Worm (Caenorhabditis elegans) whole organism, L4 larva: ENCODE measurements around the gene nas-22.

Source experiments
- D1046.2 ChIP-seq: fragments of 200-800 bp; sonication (Bioruptor generic); IDR thresholded peaks from 2 replicates; pipeline ENCODE4 v1.3.6; 2022; ENCODE audit warnings: missing genetic modification characterization, missing compliant biosample characterization
- F44E2.7 ChIP-seq: fragments of 200-800 bp; sonication (Bioruptor generic); IDR thresholded peaks from 2 replicates; pipeline ENCODE4 v2.1.2; 2022; ENCODE audit warnings: missing genetic modification characterization, missing compliant biosample characterization
- T20F7.1 ChIP-seq: fragments of 200-800 bp; sonication (Bioruptor generic); optimal IDR thresholded peaks from 2 replicates; lab custom pipeline; 2018; ENCODE audit warnings: mild to moderate bottlenecking, missing genetic modification characterization, missing compliant biosample characterization
- T26A8.4 ChIP-seq: fragments of 200-800 bp; sonication (Bioruptor generic); IDR thresholded peaks from 2 replicates; pipeline ENCODE4 v1.3.6; 2022; ENCODE audit warnings: missing genetic modification characterization, missing compliant biosample characterization
- Y105C5A.15 ChIP-seq: fragments of 200-800 bp; sonication (Bioruptor generic); IDR thresholded peaks from 2 replicates; pipeline ENCODE4 v1.3.6; 2022; ENCODE audit warnings: missing genetic modification characterization, missing compliant biosample characterization
- Y5F2A.4 ChIP-seq: fragments of 200-800 bp; sonication (Bioruptor generic); optimal IDR thresholded peaks from 2 replicates; lab custom pipeline; 2018; ENCODE audit warnings: mild to moderate bottlenecking, missing genetic modification characterization, missing compliant biosample characterization
- Y75B8A.6 ChIP-seq: fragments of 200-800 bp; sonication (Bioruptor generic); IDR thresholded peaks from 2 replicates; pipeline ENCODE4 v1.3.6; 2022; ENCODE audit warnings: missing genetic modification reagents, missing genetic modification characterization, missing compliant biosample characterization
- ZK337.2 ChIP-seq: fragments of 200-800 bp; sonication (Bioruptor generic); IDR thresholded peaks from 2 replicates; pipeline ENCODE4 v1.3.6; 2022; ENCODE audit warnings: missing genetic modification reagents, missing genetic modification characterization, missing compliant biosample characterization
- aly-2 ChIP-seq: sonication (generic microtip); optimal IDR thresholded peaks from 2 replicates; lab custom pipeline; 2018; ENCODE audit warnings: missing biosample characterization, missing genetic modification characterization
- ama-1 ChIP-seq: fragments of 150-350 bp; optimal IDR thresholded peaks from 2 replicates; lab custom pipeline; 2014; ENCODE audit warnings: inconsistent platforms, mixed read lengths
- ceh-20 ChIP-seq: fragments of 200-800 bp; sonication (Bioruptor generic); IDR thresholded peaks from 2 replicates; pipeline ENCODE4 v1.3.6; 2022; ENCODE audit warnings: missing genetic modification reagents, missing genetic modification characterization, missing compliant biosample characterization
- ceh-28 ChIP-seq: fragments of 150-350 bp; optimal IDR thresholded peaks from 2 replicates; lab custom pipeline; 2014; ENCODE audit warnings: missing biosample characterization, missing genetic modification reagents, missing genetic modification characterization
- ceh-32 ChIP-seq: sonication (generic microtip); optimal IDR thresholded peaks from 2 replicates; lab custom pipeline; 2016; ENCODE audit warnings: mild to moderate bottlenecking, missing genetic modification characterization, missing compliant biosample characterization; ENCODE audit not compliant: poor library complexity
- ceh-82 ChIP-seq: sonication (generic microtip); optimal IDR thresholded peaks from 2 replicates; lab custom pipeline; 2017; ENCODE audit warnings: missing biosample characterization, missing genetic modification characterization
- ces-1 ChIP-seq: fragments of 150-350 bp; sonication (generic microtip); optimal IDR thresholded peaks from 4 replicates; lab custom pipeline; 2014; ENCODE audit warnings: missing biosample characterization, missing genetic modification reagents, missing genetic modification characterization
- cey-2 ChIP-seq: sonication (generic microtip); optimal IDR thresholded peaks from 3 replicates; lab custom pipeline; 2017; ENCODE audit warnings: missing genetic modification characterization, mild to moderate bottlenecking, missing compliant biosample characterization, antibody characterized with exemption, borderline replicate concordance; ENCODE audit not compliant: insufficient read depth
- daf-16 ChIP-seq, 3 experiments: sonication (generic microtip); optimal IDR thresholded peaks; 2 replicates each; lab custom pipeline; 2016 to 2017; ENCODE audit warnings: missing genetic modification characterization in 3 of 3, missing genetic modification reagents in 3 of 3, mild to moderate bottlenecking in 2 of 3, missing compliant biosample characterization in 2 of 3, missing biosample characterization in 1 of 3, moderate library complexity in 1 of 3
- daf-19 ChIP-seq: fragments of 200-800 bp; sonication (Bioruptor generic); conservative IDR thresholded peaks from 2 replicates; pipeline ENCODE4 v1.3.6; 2022; ENCODE audit warnings: missing genetic modification characterization, missing compliant biosample characterization
- dmd-8 ChIP-seq: fragments of 200-800 bp; sonication (Bioruptor generic); IDR thresholded peaks from 2 replicates; pipeline ENCODE4 v1.3.6; 2022; ENCODE audit warnings: missing genetic modification characterization, missing compliant biosample characterization
- dpl-1 ChIP-seq: fragments of 150-350 bp; optimal IDR thresholded peaks from 2 replicates; lab custom pipeline; 2014; ENCODE audit warnings: missing biosample characterization, missing genetic modification reagents, missing genetic modification characterization
- duxl-1 ChIP-seq: sonication (generic microtip); optimal IDR thresholded peaks from 2 replicates; lab custom pipeline; 2016; ENCODE audit warnings: mild to moderate bottlenecking, missing genetic modification characterization, moderate library complexity, missing compliant biosample characterization; ENCODE audit not compliant: poor library complexity
- dve-1 ChIP-seq: sonication (generic microtip); optimal IDR thresholded peaks from 2 replicates; lab custom pipeline; 2017; ENCODE audit warnings: antibody characterized with exemption, mild to moderate bottlenecking, missing genetic modification characterization, missing compliant biosample characterization; ENCODE audit not compliant: insufficient read depth
- fos-1 ChIP-seq: fragments of 150-350 bp; optimal IDR thresholded peaks from 2 replicates; lab custom pipeline; 2014; ENCODE audit warnings: missing biosample characterization, missing genetic modification characterization
- hlh-30 ChIP-seq: sonication (generic microtip); optimal IDR thresholded peaks from 2 replicates; lab custom pipeline; 2017; ENCODE audit warnings: antibody characterized with exemption, mild to moderate bottlenecking, missing genetic modification characterization, missing compliant biosample characterization; ENCODE audit not compliant: insufficient read depth
- hmg-1.1 ChIP-seq: fragments of 200-800 bp; sonication (Bioruptor generic); IDR thresholded peaks from 2 replicates; pipeline ENCODE4 v1.3.6; 2022; ENCODE audit warnings: missing genetic modification reagents, missing genetic modification characterization, missing compliant biosample characterization
- jun-1 ChIP-seq: fragments of 150-350 bp; optimal IDR thresholded peaks from 2 replicates; lab custom pipeline; 2014; ENCODE audit warnings: missing biosample characterization, missing genetic modification reagents, missing genetic modification characterization
- lim-7 ChIP-seq: fragments of 200-800 bp; sonication (Bioruptor generic); IDR thresholded peaks from 2 replicates; pipeline ENCODE4 v1.3.6; 2022; ENCODE audit warnings: missing genetic modification characterization, missing compliant biosample characterization
- lin-1 ChIP-seq: fragments of 200-800 bp; sonication (Bioruptor generic); IDR thresholded peaks from 2 replicates; pipeline ENCODE4 v1.3.6; 2022; ENCODE audit warnings: missing genetic modification reagents, missing genetic modification characterization, missing compliant biosample characterization
- lin-13 ChIP-seq: fragments of 150-350 bp; optimal IDR thresholded peaks from 2 replicates; lab custom pipeline; 2014; ENCODE audit warnings: missing biosample characterization, missing genetic modification reagents, missing genetic modification characterization
- lin-38 ChIP-seq: fragments of 200-800 bp; sonication (Bioruptor generic); IDR thresholded peaks from 2 replicates; pipeline ENCODE4 v1.3.6; 2022; ENCODE audit warnings: missing genetic modification reagents, missing genetic modification characterization, missing compliant biosample characterization
- lin-39 ChIP-seq: fragments of 150-350 bp; optimal IDR thresholded peaks from 2 replicates; lab custom pipeline; 2014; ENCODE audit warnings: missing biosample characterization, missing genetic modification reagents, missing genetic modification characterization
- madf-5 ChIP-seq, 2 experiments: fragments of 200-800 bp; sonication (Bioruptor generic); IDR thresholded peaks; 2 replicates each; pipeline ENCODE4 v1.3.6; 2022; ENCODE audit warnings: missing compliant biosample characterization in 2 of 2, missing genetic modification characterization in 2 of 2
- mep-1 ChIP-seq: fragments of 150-350 bp; sonication (generic microtip); optimal IDR thresholded peaks from 3 replicates; lab custom pipeline; 2014; ENCODE audit warnings: missing biosample characterization, missing genetic modification characterization
- nhr-111 ChIP-seq: fragments of 200-800 bp; sonication (Bioruptor generic); optimal IDR thresholded peaks from 2 replicates; lab custom pipeline; 2018; ENCODE audit warnings: mild to moderate bottlenecking, missing genetic modification characterization, missing compliant biosample characterization
- nhr-237 ChIP-seq: sonication (generic microtip); optimal IDR thresholded peaks from 2 replicates; lab custom pipeline; 2017; ENCODE audit warnings: missing biosample characterization, missing genetic modification characterization
- nhr-25 ChIP-seq: sonication (generic microtip); optimal IDR thresholded peaks from 2 replicates; lab custom pipeline; 2017; ENCODE audit warnings: missing genetic modification characterization, mild to moderate bottlenecking, missing compliant biosample characterization, antibody characterized with exemption, moderate library complexity, borderline replicate concordance; ENCODE audit not compliant: insufficient read depth
- nhr-28 ChIP-seq: fragments of 150-350 bp; optimal IDR thresholded peaks from 2 replicates; lab custom pipeline; 2014; ENCODE audit warnings: missing biosample characterization, missing genetic modification characterization
- nhr-41 ChIP-seq: fragments of 200-800 bp; sonication (Bioruptor generic); IDR thresholded peaks from 2 replicates; pipeline ENCODE4 v1.3.6; 2022; ENCODE audit warnings: missing genetic modification reagents, missing genetic modification characterization, missing compliant biosample characterization
- nhr-77 ChIP-seq: fragments of 150-350 bp; optimal IDR thresholded peaks from 2 replicates; lab custom pipeline; 2014; ENCODE audit warnings: missing biosample characterization, missing genetic modification characterization
- pha-4 ChIP-seq, 2 experiments: fragments of 150-350 bp in 1 of 2; fragments of 200-800 bp in 1 of 2; sonication (Bioruptor generic) in 1 of 2; IDR thresholded peaks in 1 of 2; optimal IDR thresholded peaks in 1 of 2; 2 replicates each; pipeline versions ENCODE4 v1.3.6 to Lab custom; 2014 to 2022; ENCODE audit warnings: missing genetic modification characterization in 2 of 2, missing genetic modification reagents in 2 of 2, missing biosample characterization in 1 of 2, missing compliant biosample characterization in 1 of 2
- saeg-2 ChIP-seq: fragments of 200-800 bp; sonication (Bioruptor generic); IDR thresholded peaks from 2 replicates; pipeline ENCODE4 v1.3.6; 2022; ENCODE audit warnings: missing genetic modification reagents, missing genetic modification characterization, missing compliant biosample characterization
- skn-1 ChIP-seq: fragments of 150-350 bp; optimal IDR thresholded peaks from 2 replicates; lab custom pipeline; 2014; ENCODE audit warnings: missing biosample characterization, missing genetic modification characterization
- snpc-1.2 ChIP-seq: fragments of 200-800 bp; sonication (Bioruptor generic); IDR thresholded peaks from 2 replicates; pipeline ENCODE4 v1.3.6; 2022; ENCODE audit warnings: missing genetic modification reagents, missing genetic modification characterization, missing compliant biosample characterization
- tag-97 ChIP-seq: fragments of 200-800 bp; sonication (Bioruptor generic); IDR thresholded peaks from 2 replicates; pipeline ENCODE4 v1.3.6; 2022; ENCODE audit warnings: missing genetic modification characterization, missing compliant biosample characterization
- tra-1 ChIP-seq: fragments of 200-800 bp; sonication (Bioruptor generic); IDR thresholded peaks from 2 replicates; pipeline ENCODE4 v1.3.6; 2022; ENCODE audit warnings: missing genetic modification reagents, missing genetic modification characterization, missing compliant biosample characterization
- unc-62 ChIP-seq, 3 experiments: fragments of 150-350 bp in 1 of 3; sonication (generic microtip); optimal IDR thresholded peaks in 2 of 3; peaks in 1 of 3; 1 replicate in 1 of 3; 2 replicates in 2 of 3; lab custom pipeline; 2014 to 2017; ENCODE audit warnings: missing biosample characterization in 3 of 3, missing genetic modification characterization in 3 of 3, missing genetic modification reagents in 3 of 3, missing genotype in 1 of 3
- zag-1 ChIP-seq: fragments of 150-350 bp; optimal IDR thresholded peaks from 2 replicates; lab custom pipeline; 2014; ENCODE audit warnings: missing biosample characterization, missing genetic modification characterization
- zfp-2 ChIP-seq: sonication (generic microtip); optimal IDR thresholded peaks from 2 replicates; lab custom pipeline; 2016; ENCODE audit warnings: mild to moderate bottlenecking, missing genetic modification characterization, missing compliant biosample characterization
- ztf-7 ChIP-seq: fragments of 150-350 bp; optimal IDR thresholded peaks from 2 replicates; lab custom pipeline; 2014; ENCODE audit warnings: missing biosample characterization, missing genetic modification characterization

Gene nas-22

ce11 chrV:11521448-11521847, 46.9 kb downstream of the nas-22 start, which contains the start of gene pafo-1 (continued):
- TF ChIP-seq ceh-28 (tag; lab: Kevin White, UChicago) (no peak), T20F7.1 (GFP tag; lab: Kevin White, UChicago) (peak; percentile 76), duxl-1 (tag; lab: Kevin White, UChicago) (peak; percentile 86), ztf-7 (tag; lab: Kevin White, UChicago) (no peak), T26A8.4 (GFP tag; lab: Robert Waterston, UW) (peak; percentile 90), dve-1 (tag; lab: Kevin White, UChicago) (peak; percentile 81), nhr-41 (no peak), ama-1 (lab: Kevin White, UChicago) (no peak), daf-19 (peak; percentile 66; the same call in 1 of the 2 replicates), daf-16 (GFP tag; optimal IDR thresholded peaks at IDR 0.05; lab: Kevin White, UChicago) (peak; percentile 32 to 75), daf-16 (tag; optimal IDR thresholded peaks at IDR 0.05; lab: Kevin White, UChicago) (no peak), lin-39 (tag; lab: Kevin White, UChicago) (no peak), nhr-28 (tag; lab: Kevin White, UChicago) (peak; percentile 79), zag-1 (tag; lab: Kevin White, UChicago) (no peak), dpl-1 (GFP tag; lab: Kevin White, UChicago) (peak; percentile 99), F44E2.7 (GFP tag; lab: Robert Waterston, UW) (no peak), ces-1 (GFP tag; lab: Kevin White, UChicago) (no peak), jun-1 (tag; lab: Kevin White, UChicago) (no peak), skn-1 (no peak), pha-4 (GFP tag; IDR thresholded peaks at IDR 0.05; lab: Robert Waterston, UW) (no peak), pha-4 (tag; optimal IDR thresholded peaks at IDR 0.05; lab: Kevin White, UChicago) (no peak), ceh-32 (tag; lab: Kevin White, UChicago) (peak; percentile 37), tag-97 (GFP tag; lab: Robert Waterston, UW) (no peak), lin-1 (GFP tag; lab: Robert Waterston, UW) (peak; percentile 50; the same call in 1 of the 2 replicates), ZK337.2 (GFP tag; lab: Robert Waterston, UW) (no peak), Y75B8A.6 (GFP tag; lab: Robert Waterston, UW) (no peak), lin-38 (no peak), nhr-111 (GFP tag; lab: Kevin White, UChicago) (no peak), hlh-30 (tag; lab: Kevin White, UChicago) (peak; percentile 79), aly-2 (no peak), hmg-1.1 (GFP tag; lab: Robert Waterston, UW) (peak; percentile 81), Y105C5A.15 (GFP tag; lab: Robert Waterston, UW) (no peak), mep-1 (tag; lab: Kevin White, UChicago) (no peak), tra-1 (no peak; the same call in 1 of the 2 replicates), cey-2 (tag; lab: Kevin White, UChicago) (no peak), D1046.2 (GFP tag; lab: Robert Waterston, UW) (0 out of 2 replicates have a peak, but pooled peaks have one; percentile 31), dmd-8 (GFP tag; lab: Robert Waterston, UW) (no peak), lim-7 (0 out of 2 replicates have a peak, but pooled peaks have one; percentile 9), nhr-237 (tag; lab: Kevin White, UChicago) (no peak), snpc-1.2 (GFP tag; lab: Robert Waterston, UW) (no peak), fos-1 (tag; lab: Kevin White, UChicago) (no peak), lin-13 (GFP tag; lab: Kevin White, UChicago) (peak; percentile 75), unc-62 (GFP tag; optimal IDR thresholded peaks at IDR 0.05 in 1 of 2; lab: Kevin White, UChicago) (peak in 1 of 2 experiments; percentile 72), unc-62 (tag; optimal IDR thresholded peaks at IDR 0.05; lab: Kevin White, UChicago) (no peak), nhr-25 (tag; lab: Kevin White, UChicago) (no peak), nhr-77 (peak; percentile 54), zfp-2 (tag; lab: Kevin White, UChicago) (no peak), ceh-82 (no peak), madf-5 (GFP tag; IDR thresholded peaks at IDR 0.05; lab: Robert Waterston, UW) (no peak), Y5F2A.4 (no peak), saeg-2 (GFP tag; lab: Robert Waterston, UW) (0 out of 2 replicates have a peak, but pooled peaks have one; percentile 39), ceh-20 (GFP tag; lab: Robert Waterston, UW) (peak; percentile 82)
